Worm (Caenorhabditis elegans) whole organism, L4 larva: ENCODE measurements around the gene acp-1.

ENCODE experiments used
- D1046.2 ChIP-seq: fragments of 200-800 bp; sonication (Bioruptor generic); IDR thresholded peaks from 2 replicates; pipeline ENCODE4 v1.3.6; 2022; ENCODE audit warnings: missing genetic modification characterization, missing compliant biosample characterization
- R02D3.7 ChIP-seq: fragments of 150-350 bp; sonication (generic microtip); optimal IDR thresholded peaks from 3 replicates; lab custom pipeline; 2014; ENCODE audit warnings: missing biosample characterization, missing genetic modification characterization
- T26A8.4 ChIP-seq: fragments of 200-800 bp; sonication (Bioruptor generic); IDR thresholded peaks from 2 replicates; pipeline ENCODE4 v1.3.6; 2022; ENCODE audit warnings: missing genetic modification characterization, missing compliant biosample characterization
- ZK546.5 ChIP-seq, 2 experiments: sonication (generic microtip); optimal IDR thresholded peaks; 2 replicates each; lab custom pipeline; 2017; ENCODE audit warnings: missing biosample characterization in 2 of 2, missing genetic modification characterization in 2 of 2
- aha-1 ChIP-seq: fragments of 150-350 bp; peaks from one replicate; lab custom pipeline; 2014; ENCODE audit warnings: missing biosample characterization, missing genetic modification characterization
- ama-1 ChIP-seq: fragments of 150-350 bp; optimal IDR thresholded peaks from 2 replicates; lab custom pipeline; 2014; ENCODE audit warnings: inconsistent platforms, mixed read lengths
- ceh-28 ChIP-seq: fragments of 150-350 bp; optimal IDR thresholded peaks from 2 replicates; lab custom pipeline; 2014; ENCODE audit warnings: missing biosample characterization, missing genetic modification reagents, missing genetic modification characterization
- ceh-32 ChIP-seq: sonication (generic microtip); optimal IDR thresholded peaks from 2 replicates; lab custom pipeline; 2016; ENCODE audit warnings: mild to moderate bottlenecking, missing genetic modification characterization, missing compliant biosample characterization; ENCODE audit not compliant: poor library complexity
- cey-2 ChIP-seq: sonication (generic microtip); optimal IDR thresholded peaks from 3 replicates; lab custom pipeline; 2017; ENCODE audit warnings: missing genetic modification characterization, mild to moderate bottlenecking, missing compliant biosample characterization, antibody characterized with exemption, borderline replicate concordance; ENCODE audit not compliant: insufficient read depth
- daf-19 ChIP-seq: fragments of 200-800 bp; sonication (Bioruptor generic); conservative IDR thresholded peaks from 2 replicates; pipeline ENCODE4 v1.3.6; 2022; ENCODE audit warnings: missing genetic modification characterization, missing compliant biosample characterization
- daf-8 ChIP-seq: fragments of 200-800 bp; sonication (Bioruptor generic); IDR thresholded peaks from 2 replicates; pipeline ENCODE4 v1.3.6; 2022; ENCODE audit warnings: missing genetic modification characterization, missing compliant biosample characterization
- dmd-6 ChIP-seq: fragments of 200-800 bp; sonication (Bioruptor generic); IDR thresholded peaks from 2 replicates; pipeline ENCODE4 v1.3.6; 2022; ENCODE audit warnings: missing genetic modification reagents, missing genetic modification characterization, missing compliant biosample characterization
- dmd-8 ChIP-seq: fragments of 200-800 bp; sonication (Bioruptor generic); IDR thresholded peaks from 2 replicates; pipeline ENCODE4 v1.3.6; 2022; ENCODE audit warnings: missing genetic modification characterization, missing compliant biosample characterization
- dmd-9 ChIP-seq: fragments of 200-800 bp; sonication (Bioruptor generic); IDR thresholded peaks from 2 replicates; pipeline ENCODE4 v1.3.6; 2022; ENCODE audit warnings: missing genetic modification reagents, missing genetic modification characterization, missing compliant biosample characterization
- dpl-1 ChIP-seq: fragments of 150-350 bp; optimal IDR thresholded peaks from 2 replicates; lab custom pipeline; 2014; ENCODE audit warnings: missing biosample characterization, missing genetic modification reagents, missing genetic modification characterization
- duxl-1 ChIP-seq: sonication (generic microtip); optimal IDR thresholded peaks from 2 replicates; lab custom pipeline; 2016; ENCODE audit warnings: mild to moderate bottlenecking, missing genetic modification characterization, moderate library complexity, missing compliant biosample characterization; ENCODE audit not compliant: poor library complexity
- dve-1 ChIP-seq: sonication (generic microtip); optimal IDR thresholded peaks from 2 replicates; lab custom pipeline; 2017; ENCODE audit warnings: antibody characterized with exemption, mild to moderate bottlenecking, missing genetic modification characterization, missing compliant biosample characterization; ENCODE audit not compliant: insufficient read depth
- egl-43 ChIP-seq: fragments of 200-800 bp; sonication (Bioruptor generic); IDR thresholded peaks from 2 replicates; pipeline ENCODE4 v1.3.6; 2022; ENCODE audit warnings: missing genetic modification reagents, missing genetic modification characterization, missing compliant biosample characterization
- fkh-10 ChIP-seq: fragments of 150-350 bp; optimal IDR thresholded peaks from 2 replicates; lab custom pipeline; 2014; ENCODE audit warnings: missing biosample characterization, missing genetic modification reagents, missing genetic modification characterization
- fos-1 ChIP-seq: fragments of 150-350 bp; optimal IDR thresholded peaks from 2 replicates; lab custom pipeline; 2014; ENCODE audit warnings: missing biosample characterization, missing genetic modification characterization
- gei-8 ChIP-seq: fragments of 200-800 bp; sonication (Bioruptor generic); optimal IDR thresholded peaks from 2 replicates; lab custom pipeline; 2018; ENCODE audit warnings: mild to moderate bottlenecking, missing genetic modification characterization, missing compliant biosample characterization
- hif-1 ChIP-seq, 2 experiments: sonication (generic microtip); optimal IDR thresholded peaks; 2 replicates each; lab custom pipeline; 2016 to 2017; ENCODE audit warnings: missing compliant biosample characterization in 2 of 2, missing genetic modification characterization in 2 of 2, missing genetic modification reagents in 2 of 2, missing genotype in 2 of 2, mild to moderate bottlenecking in 1 of 2
- hlh-30 ChIP-seq: sonication (generic microtip); optimal IDR thresholded peaks from 2 replicates; lab custom pipeline; 2017; ENCODE audit warnings: antibody characterized with exemption, mild to moderate bottlenecking, missing genetic modification characterization, missing compliant biosample characterization; ENCODE audit not compliant: insufficient read depth
- lir-3 ChIP-seq: sonication (generic microtip); optimal IDR thresholded peaks from 2 replicates; lab custom pipeline; 2016; ENCODE audit warnings: mild to moderate bottlenecking, missing genetic modification characterization, missing compliant biosample characterization
- mep-1 ChIP-seq: fragments of 150-350 bp; sonication (generic microtip); optimal IDR thresholded peaks from 3 replicates; lab custom pipeline; 2014; ENCODE audit warnings: missing biosample characterization, missing genetic modification characterization
- mes-2 ChIP-seq: sonication (generic microtip); optimal IDR thresholded peaks from 2 replicates; lab custom pipeline; 2016; ENCODE audit warnings: missing genotype, mild to moderate bottlenecking, missing genetic modification characterization, missing compliant biosample characterization; ENCODE audit not compliant: poor library complexity, severe bottlenecking
- mxl-2 ChIP-seq: fragments of 200-800 bp; sonication (Bioruptor generic); conservative IDR thresholded peaks from 2 replicates; pipeline ENCODE4 v1.3.6; 2022; ENCODE audit warnings: missing genetic modification reagents, missing genetic modification characterization, missing compliant biosample characterization
- nhr-10 ChIP-seq: fragments of 150-350 bp; optimal IDR thresholded peaks from 2 replicates; lab custom pipeline; 2014; ENCODE audit warnings: missing biosample characterization, missing genetic modification characterization
- nhr-42 ChIP-seq: fragments of 200-800 bp; sonication (Bioruptor generic); IDR thresholded peaks from 2 replicates; pipeline ENCODE4 v1.3.6; 2022; ENCODE audit warnings: missing genetic modification characterization, missing compliant biosample characterization
- nhr-77 ChIP-seq: fragments of 150-350 bp; optimal IDR thresholded peaks from 2 replicates; lab custom pipeline; 2014; ENCODE audit warnings: missing biosample characterization, missing genetic modification characterization
- rbr-2 ChIP-seq: sonication (generic microtip); optimal IDR thresholded peaks from 2 replicates; lab custom pipeline; 2016; ENCODE audit warnings: missing genotype, missing genetic modification characterization, missing compliant biosample characterization
- sdz-12 ChIP-seq: fragments of 200-800 bp; sonication (Bioruptor generic); optimal IDR thresholded peaks from 2 replicates; lab custom pipeline; 2018; ENCODE audit warnings: mild to moderate bottlenecking, missing genetic modification characterization, missing compliant biosample characterization
- snpc-1.2 ChIP-seq: fragments of 200-800 bp; sonication (Bioruptor generic); IDR thresholded peaks from 2 replicates; pipeline ENCODE4 v1.3.6; 2022; ENCODE audit warnings: missing genetic modification reagents, missing genetic modification characterization, missing compliant biosample characterization
- tra-1 ChIP-seq: fragments of 200-800 bp; sonication (Bioruptor generic); IDR thresholded peaks from 2 replicates; pipeline ENCODE4 v1.3.6; 2022; ENCODE audit warnings: missing genetic modification reagents, missing genetic modification characterization, missing compliant biosample characterization
- unc-130 ChIP-seq: sonication (generic microtip); optimal IDR thresholded peaks from 2 replicates; lab custom pipeline; 2016; ENCODE audit warnings: missing genetic modification reagents, missing genetic modification characterization, missing compliant biosample characterization
- zag-1 ChIP-seq: fragments of 150-350 bp; optimal IDR thresholded peaks from 2 replicates; lab custom pipeline; 2014; ENCODE audit warnings: missing biosample characterization, missing genetic modification characterization
- zfp-2 ChIP-seq: sonication (generic microtip); optimal IDR thresholded peaks from 2 replicates; lab custom pipeline; 2016; ENCODE audit warnings: mild to moderate bottlenecking, missing genetic modification characterization, missing compliant biosample characterization
- zip-11 ChIP-seq: fragments of 200-800 bp; sonication (Bioruptor generic); IDR thresholded peaks from 2 replicates; pipeline ENCODE4 v1.3.6; 2022; ENCODE audit warnings: missing genetic modification characterization, missing compliant biosample characterization

The acp-1 gene

DNA sequence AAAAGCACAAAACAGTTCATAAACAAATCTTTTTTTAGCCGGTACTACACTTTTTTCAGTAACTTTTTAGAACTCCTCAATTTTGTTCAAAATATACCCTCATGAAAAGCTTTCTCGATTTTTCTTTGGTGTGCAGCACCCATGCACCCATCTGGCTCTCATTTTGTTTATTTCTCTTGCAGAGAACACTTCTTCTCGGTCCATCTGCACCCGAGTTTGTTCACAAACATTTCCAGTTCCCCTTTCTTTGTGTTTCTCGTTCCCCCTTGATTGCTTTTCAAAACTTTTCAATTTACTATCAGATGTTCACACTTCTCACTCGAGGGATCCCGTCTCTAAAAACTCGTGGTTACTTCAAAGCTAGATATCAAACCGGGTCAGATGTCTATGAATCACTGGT, 8.3 kb upstream of the acp-1 start, which contains the start of gene slcf-2:
TSS of gene slcf-2 (plus strand) at position 301 of the 400 bp plus-strand sequence.
- TF ChIP-seq daf-19: no peak
- no peak for TF ChIP-seq tra-1 (GFP tag; lab: Robert Waterston, UW)
- no peak for TF ChIP-seq lir-3
- TF ChIP-seq cey-2 (tag; lab: Kevin White, UChicago): no peak
- no peak for TF ChIP-seq duxl-1 (tag; lab: Kevin White, UChicago)
- no peak for TF ChIP-seq fos-1
- TF ChIP-seq aha-1 (tag; lab: Kevin White, UChicago): no peak
- TF ChIP-seq ZK546.5 (tag; optimal IDR thresholded peaks at IDR 0.05; lab: Kevin White, UChicago): no peak
- no peak for TF ChIP-seq daf-8
- TF ChIP-seq T26A8.4 (GFP tag; lab: Robert Waterston, UW): no peak
- TF ChIP-seq egl-43 (GFP tag; lab: Robert Waterston, UW): no peak
- no peak for TF ChIP-seq mxl-2
- no peak for TF ChIP-seq dmd-8 (GFP tag; lab: Robert Waterston, UW)
- TF ChIP-seq mep-1: no peak

DNA sequence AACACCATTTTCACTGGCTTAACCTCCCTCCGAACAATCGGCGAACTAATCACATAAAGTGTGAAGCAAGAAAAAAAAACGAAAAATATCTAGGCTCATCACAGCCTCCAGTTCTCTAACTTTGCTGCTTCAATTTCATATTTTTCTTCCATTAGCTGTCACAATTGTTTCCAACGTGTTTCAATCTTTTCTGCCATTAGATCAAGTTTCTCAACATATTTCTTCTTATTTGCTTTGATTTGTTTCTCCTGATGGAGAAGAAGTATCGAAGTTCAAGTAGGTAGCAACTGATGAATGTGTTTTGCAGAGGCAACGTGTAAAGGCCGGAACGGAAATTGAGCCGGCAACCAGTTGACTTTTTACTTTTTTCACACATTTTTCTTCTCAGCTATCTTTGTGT, 5.1 kb downstream of the acp-1 start, which contains the start of gene ZK563.7:
TSS of gene ZK563.7 (plus strand) at position 301 of the 400 bp plus-strand sequence.
- no peak for TF ChIP-seq zag-1 (tag; lab: Kevin White, UChicago)
- no peak for TF ChIP-seq ceh-28 (tag; lab: Kevin White, UChicago)
- TF ChIP-seq sdz-12 (GFP tag; lab: Kevin White, UChicago): no peak
- TF ChIP-seq nhr-77 (tag; lab: Kevin White, UChicago): no peak
- TF ChIP-seq unc-130: no peak
- no peak for TF ChIP-seq zip-11 (GFP tag; lab: Robert Waterston, UW)
- TF ChIP-seq R02D3.7 (tag; lab: Kevin White, UChicago): no peak
- TF ChIP-seq mes-2 (tag; lab: Kevin White, UChicago): no peak
- TF ChIP-seq dmd-8 (GFP tag; lab: Robert Waterston, UW): no peak
- no peak for TF ChIP-seq zfp-2 (tag; lab: Kevin White, UChicago)
- no peak for TF ChIP-seq D1046.2 (GFP tag; lab: Robert Waterston, UW)
- no peak for TF ChIP-seq dmd-9 (GFP tag; lab: Robert Waterston, UW)
- no peak for TF ChIP-seq ceh-32 (tag; lab: Kevin White, UChicago)
- TF ChIP-seq nhr-42 (GFP tag; lab: Robert Waterston, UW): no peak
- TF ChIP-seq, all 104 proteins: peak for 0

DNA sequence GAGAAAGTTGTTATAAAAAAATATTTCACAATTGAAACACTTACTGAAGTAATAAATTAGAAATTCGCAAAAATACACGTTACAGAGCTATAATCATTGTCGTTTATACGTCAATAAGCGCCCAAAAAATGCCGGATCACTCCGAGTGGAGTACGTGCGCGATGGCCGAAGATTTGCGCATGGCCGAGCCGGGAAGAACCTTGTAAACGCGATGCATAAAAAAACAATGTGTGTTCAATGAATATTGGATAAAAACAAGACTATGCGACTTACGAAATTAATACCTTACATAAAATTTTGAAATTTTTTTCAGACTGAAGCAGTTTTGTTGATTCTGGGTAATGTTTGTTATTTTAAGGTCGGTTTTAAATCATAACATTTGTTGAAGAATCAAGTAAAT, 6.1 kb downstream of the acp-1 start, which contains the start of gene sorf-1:
TSS of gene sorf-1 (minus strand) at position 135 of the 400 bp plus-strand sequence.
- TF ChIP-seq dmd-6 (GFP tag; lab: Robert Waterston, UW): peak; percentile 38
- no peak for TF ChIP-seq nhr-10 (tag; lab: Kevin White, UChicago)
- TF ChIP-seq daf-8: no peak
- peak; percentile 14 for TF ChIP-seq rbr-2 (tag; lab: Kevin White, UChicago)
- TF ChIP-seq ama-1: no peak
- TF ChIP-seq unc-130: peak; percentile 9
- TF ChIP-seq dve-1: no peak
- TF ChIP-seq mep-1: peak; percentile 46
- no peak for TF ChIP-seq mxl-2
- TF ChIP-seq dpl-1 (GFP tag; lab: Kevin White, UChicago): peak; percentile 41
- TF ChIP-seq fkh-10 (GFP tag; lab: Kevin White, UChicago): peak; percentile 12
- no peak for TF ChIP-seq gei-8 (GFP tag; lab: Kevin White, UChicago)
- no peak for TF ChIP-seq snpc-1.2 (GFP tag; lab: Robert Waterston, UW)
- TF ChIP-seq hlh-30 (tag; lab: Kevin White, UChicago): peak; percentile 39
- peak; percentile 95 for TF ChIP-seq mes-2 (tag; lab: Kevin White, UChicago)
- peak; percentile 85 for TF ChIP-seq aha-1 (tag; lab: Kevin White, UChicago)
- TF ChIP-seq hif-1 (tag; optimal IDR thresholded peaks at IDR 0.05; lab: Kevin White, UChicago): peak in 1 of 2 experiments; percentile 75
